Fruit fly (Drosophila melanogaster) whole organism, embryonic: ENCODE results near the gene CG5892.

Experiments
- Atf-2 ChIP-seq: fragments of 200-800 bp; sonication (Bioruptor generic); optimal IDR thresholded peaks from 2 replicates; lab custom pipeline; 2016; ENCODE audit warnings: missing biosample characterization, missing genetic modification characterization
- B-H2 ChIP-seq: fragments of 200-800 bp; sonication (Bioruptor generic); optimal IDR thresholded peaks from 2 replicates; lab custom pipeline; 2018; ENCODE audit warnings: missing biosample characterization, mild to moderate bottlenecking, missing genetic modification characterization
- CG10462 ChIP-seq: fragments of 200-800 bp; sonication (Bioruptor generic); optimal IDR thresholded peaks from 2 replicates; lab custom pipeline; 2016; ENCODE audit warnings: missing biosample characterization, missing genetic modification characterization
- CG10959 ChIP-seq: fragments of 200-800 bp; sonication (Bioruptor generic); IDR thresholded peaks from 2 replicates; pipeline ENCODE4 v1.3.6; 2022; ENCODE audit warnings: missing biosample characterization, missing genetic modification characterization
- CG12155 ChIP-seq: fragments of 200-800 bp; sonication (Bioruptor generic); optimal IDR thresholded peaks from 3 replicates; lab custom pipeline; 2016; ENCODE audit warnings: missing biosample characterization, missing genetic modification characterization
- CG12769 ChIP-seq: fragments of 200-800 bp; sonication (Bioruptor generic); optimal IDR thresholded peaks from 2 replicates; lab custom pipeline; 2019; ENCODE audit warnings: missing biosample characterization, mild to moderate bottlenecking, missing genetic modification characterization, moderate library complexity
- CG13775 ChIP-seq: fragments of 200-800 bp; sonication (Bioruptor generic); optimal IDR thresholded peaks from 3 replicates; lab custom pipeline; 2017; ENCODE audit warnings: missing biosample characterization, mild to moderate bottlenecking, missing genetic modification characterization
- CG14965 ChIP-seq: fragments of 200-800 bp; sonication (Bioruptor generic); optimal IDR thresholded peaks from 2 replicates; lab custom pipeline; 2016; ENCODE audit warnings: missing biosample characterization, missing genetic modification characterization, borderline replicate concordance
- CG17359 ChIP-seq: fragments of 200-800 bp; sonication (Bioruptor generic); optimal IDR thresholded peaks from 3 replicates; lab custom pipeline; 2018; ENCODE audit warnings: missing biosample characterization, mild to moderate bottlenecking, missing genetic modification characterization, moderate library complexity
- CG17385 ChIP-seq: fragments of 200-800 bp; sonication (Bioruptor generic); optimal IDR thresholded peaks from 3 replicates; lab custom pipeline; 2018; ENCODE audit warnings: missing biosample characterization, mild to moderate bottlenecking, missing genetic modification characterization
- CG17802 ChIP-seq: fragments of 200-800 bp; sonication (Bioruptor generic); optimal IDR thresholded peaks from 2 replicates; lab custom pipeline; 2018; ENCODE audit warnings: missing biosample characterization, mild to moderate bottlenecking, missing genetic modification characterization, moderate library complexity
- CG18599 ChIP-seq: fragments of 200-800 bp; sonication (Bioruptor generic); optimal IDR thresholded peaks from 3 replicates; lab custom pipeline; 2017; ENCODE audit warnings: missing biosample characterization, missing genetic modification characterization, mild to moderate bottlenecking, moderate library complexity, missing genetic modification reagents
- CG2116 ChIP-seq: fragments of 200-800 bp; sonication (Bioruptor generic); optimal IDR thresholded peaks from 3 replicates; lab custom pipeline; 2018; ENCODE audit warnings: missing biosample characterization, mild to moderate bottlenecking, missing genetic modification characterization
- CG2120 ChIP-seq: fragments of 200-800 bp; sonication (Bioruptor generic); optimal IDR thresholded peaks from 3 replicates; lab custom pipeline; 2016; ENCODE audit warnings: missing biosample characterization, missing genetic modification characterization
- CG31224 ChIP-seq: fragments of 200-800 bp; sonication (Bioruptor generic); IDR thresholded peaks from 2 replicates; pipeline ENCODE4 v1.3.6; 2022; ENCODE audit warnings: missing biosample characterization, missing genetic modification characterization
- CG3281 ChIP-seq: fragments of 200-800 bp; sonication (Bioruptor generic); optimal IDR thresholded peaks from 3 replicates; lab custom pipeline; 2017; ENCODE audit warnings: missing biosample characterization, mild to moderate bottlenecking, missing genetic modification characterization
- CG33213 ChIP-seq: fragments of 200-800 bp; sonication (Bioruptor generic); optimal IDR thresholded peaks from 3 replicates; lab custom pipeline; 2016; ENCODE audit warnings: missing biosample characterization, missing genetic modification characterization
- CG7556 ChIP-seq: fragments of 200-800 bp; sonication (Bioruptor generic); optimal IDR thresholded peaks from 2 replicates; lab custom pipeline; 2017; ENCODE audit warnings: missing biosample characterization, mild to moderate bottlenecking, missing genetic modification characterization
- CG7928 ChIP-seq: fragments of 200-800 bp; sonication (Bioruptor generic); optimal IDR thresholded peaks from 2 replicates; lab custom pipeline; 2017; ENCODE audit warnings: missing biosample characterization, mild to moderate bottlenecking, missing genetic modification characterization
- CG8359 ChIP-seq: fragments of 200-800 bp; sonication (Bioruptor generic); optimal IDR thresholded peaks from 2 replicates; lab custom pipeline; 2017; ENCODE audit warnings: missing biosample characterization, mild to moderate bottlenecking, missing genetic modification characterization, borderline replicate concordance
- Camta ChIP-seq: fragments of 200-800 bp; sonication (Bioruptor generic); optimal IDR thresholded peaks from 2 replicates; lab custom pipeline; 2016; ENCODE audit warnings: missing biosample characterization, missing genetic modification characterization
- D19A ChIP-seq: fragments of 200-800 bp; optimal IDR thresholded peaks from 3 replicates; lab custom pipeline; 2019; ENCODE audit warnings: missing biosample characterization, mild to moderate bottlenecking, missing genetic modification characterization, moderate library complexity
- Fer2 ChIP-seq: fragments of 200-800 bp; sonication (Bioruptor generic); optimal IDR thresholded peaks from 2 replicates; lab custom pipeline; 2018; ENCODE audit warnings: missing biosample characterization, mild to moderate bottlenecking, missing genetic modification characterization, moderate library complexity
- H2.0 ChIP-seq: fragments of 200-800 bp; sonication (Bioruptor generic); IDR thresholded peaks from 2 replicates; pipeline ENCODE4 v1.3.6; 2022; ENCODE audit warnings: missing biosample characterization, missing genetic modification characterization
- Hr51 ChIP-seq, 2 experiments: fragments of 200-800 bp; sonication (Bioruptor generic); optimal IDR thresholded peaks; 2 replicates in 1 of 2; 3 replicates in 1 of 2; lab custom pipeline; 2016 to 2018; ENCODE audit warnings: missing biosample characterization in 2 of 2, missing genetic modification characterization in 2 of 2, mild to moderate bottlenecking in 1 of 2, moderate library complexity in 1 of 2
- Meics ChIP-seq: fragments of 200-800 bp; sonication (Bioruptor generic); optimal IDR thresholded peaks from 2 replicates; lab custom pipeline; 2017; ENCODE audit warnings: missing biosample characterization, mild to moderate bottlenecking, missing genetic modification characterization
- Myb ChIP-seq: fragments of 200-800 bp; sonication (Bioruptor generic); optimal IDR thresholded peaks from 2 replicates; lab custom pipeline; 2016; ENCODE audit warnings: missing biosample characterization, missing genetic modification characterization
- NFAT ChIP-seq: fragments of 200-800 bp; sonication (Bioruptor generic); IDR thresholded peaks from 2 replicates; pipeline ENCODE4 v1.3.6; 2022; ENCODE audit warnings: missing biosample characterization, missing genetic modification characterization
- NK7.1 ChIP-seq: fragments of 200-800 bp; sonication (Bioruptor generic); optimal IDR thresholded peaks from 3 replicates; lab custom pipeline; 2016; ENCODE audit warnings: missing biosample characterization, missing genetic modification characterization
- Side ChIP-seq: fragments of 200-800 bp; sonication (Bioruptor generic); optimal IDR thresholded peaks from 2 replicates; lab custom pipeline; 2016; ENCODE audit warnings: missing biosample characterization, missing genetic modification characterization
- Taf1 ChIP-seq: fragments of 200-800 bp; sonication (Bioruptor generic); IDR thresholded peaks from 2 replicates; pipeline ENCODE4 v1.3.6; 2022; ENCODE audit warnings: missing biosample characterization, missing genetic modification characterization
- abd-A ChIP-seq: fragments of 200-800 bp; sonication (Bioruptor generic); optimal IDR thresholded peaks from 3 replicates; lab custom pipeline; 2019; ENCODE audit warnings: missing biosample characterization, mild to moderate bottlenecking, missing genetic modification characterization, moderate library complexity
- bowl ChIP-seq: fragments of 200-800 bp; sonication (Bioruptor generic); IDR thresholded peaks from 2 replicates; pipeline ENCODE4 v1.3.6; 2022; ENCODE audit warnings: missing biosample characterization, missing genetic modification characterization
- chinmo ChIP-seq: fragments of 200-800 bp; sonication (Bioruptor generic); IDR thresholded peaks from 4 replicates; pipeline ENCODE4 v1.3.6; 2022; ENCODE audit warnings: missing biosample characterization, missing genetic modification characterization; ENCODE audit not compliant: partially characterized antibody
- chn ChIP-seq: fragments of 200-800 bp; sonication (Bioruptor generic); optimal IDR thresholded peaks from 2 replicates; lab custom pipeline; 2016; ENCODE audit warnings: missing biosample characterization, missing genetic modification characterization
- dpn ChIP-seq, 2 experiments: fragments of 200-800 bp; sonication (Bioruptor generic); optimal IDR thresholded peaks; 3 replicates each; lab custom pipeline; 2016; ENCODE audit warnings: missing biosample characterization in 2 of 2, missing genetic modification characterization in 2 of 2
- gcm2 ChIP-seq: fragments of 200-800 bp; sonication (Bioruptor generic); optimal IDR thresholded peaks from 2 replicates; lab custom pipeline; 2016; ENCODE audit warnings: missing biosample characterization, missing genetic modification characterization
- gfzf ChIP-seq: fragments of 200-800 bp; sonication (Bioruptor generic); optimal IDR thresholded peaks from 2 replicates; lab custom pipeline; 2016; ENCODE audit warnings: missing biosample characterization, mild to moderate bottlenecking, missing genetic modification characterization, moderate library complexity
- hkb ChIP-seq, 2 experiments: fragments of 200-800 bp in 1 of 2; fragments of >200 bp in 1 of 2; sonication (Bioruptor generic) in 1 of 2; IDR thresholded peaks in 1 of 2; optimal IDR thresholded peaks in 1 of 2; 2 replicates each; pipeline versions ENCODE4 v1.3.6 to Lab custom; 2017 to 2022; ENCODE audit warnings: missing biosample characterization in 1 of 2, missing genetic modification characterization in 1 of 2
- luna ChIP-seq: fragments of 200-800 bp; sonication (Bioruptor generic); optimal IDR thresholded peaks from 2 replicates; lab custom pipeline; 2016; ENCODE audit warnings: missing biosample characterization, missing genetic modification characterization
- pita ChIP-seq: fragments of 200-800 bp; sonication (Bioruptor generic); optimal IDR thresholded peaks from 2 replicates; lab custom pipeline; 2017; ENCODE audit warnings: missing biosample characterization, mild to moderate bottlenecking, missing genetic modification characterization
- pros ChIP-seq: fragments of 200-800 bp; sonication (Bioruptor generic); optimal IDR thresholded peaks from 3 replicates; lab custom pipeline; 2019; ENCODE audit warnings: missing biosample characterization, mild to moderate bottlenecking, missing genetic modification characterization, moderate library complexity
- repo ChIP-seq: fragments of 200-800 bp; sonication (Bioruptor generic); optimal IDR thresholded peaks from 2 replicates; lab custom pipeline; 2016; ENCODE audit warnings: missing biosample characterization, missing genetic modification characterization
- rib ChIP-seq: fragments of 200-800 bp; sonication (Bioruptor generic); IDR thresholded peaks from 2 replicates; pipeline ENCODE4 v1.3.6; 2022; ENCODE audit warnings: missing biosample characterization, missing genetic modification characterization
- ro ChIP-seq: fragments of 200-800 bp; sonication (Bioruptor generic); IDR thresholded peaks from 2 replicates; pipeline ENCODE4 v1.3.6; 2022; ENCODE audit warnings: missing biosample characterization, missing genetic modification characterization
- sim ChIP-seq: fragments of 200-800 bp; sonication (Bioruptor generic); IDR thresholded peaks from 2 replicates; pipeline ENCODE4 v1.3.6; 2022; ENCODE audit warnings: missing biosample characterization, missing genetic modification characterization
- sima ChIP-seq: fragments of 200-800 bp; sonication (Bioruptor generic); optimal IDR thresholded peaks from 2 replicates; lab custom pipeline; 2016; ENCODE audit warnings: missing biosample characterization, missing genetic modification characterization
- tgo ChIP-seq: fragments of 200-800 bp; sonication (Bioruptor generic); IDR thresholded peaks from 3 replicates; pipeline ENCODE4 v1.3.6; 2022; ENCODE audit warnings: missing biosample characterization, missing genetic modification characterization
- vfl ChIP-seq: fragments of 200-800 bp; sonication (Bioruptor generic); optimal IDR thresholded peaks from 2 replicates; lab custom pipeline; 2016; ENCODE audit warnings: missing biosample characterization, missing genetic modification characterization
- zen ChIP-seq: fragments of 200-800 bp; sonication (Bioruptor generic); optimal IDR thresholded peaks from 3 replicates; lab custom pipeline; 2018; ENCODE audit warnings: missing biosample characterization, mild to moderate bottlenecking, missing genetic modification characterization, moderate library complexity

CG5892 gene

dm6 chr3R:21273427-21274038 lies 31.1 kb downstream of the CG5892 start, which contains the start of gene CG3308 (continued):
- TF ChIP-seq pita (no peak), B-H2 (GFP tag; lab: Kevin White, UChicago) (peak; percentile 61), CG31224 (GFP tag; lab: Robert Waterston, UW) (no peak), Atf-2 (GFP tag; lab: Kevin White, UChicago) (no peak), CG8359 (GFP tag; lab: Kevin White, UChicago) (no peak), luna (GFP tag; lab: Kevin White, UChicago) (no peak), CG12155 (GFP tag; lab: Kevin White, UChicago) (peak; percentile 40), NFAT (peak; percentile 67; the same call in 1 of the 2 replicates), CG7556 (GFP tag; lab: Kevin White, UChicago) (peak; percentile 31), repo (no peak), sima (no peak), dpn (GFP tag; optimal IDR thresholded peaks at IDR 0.05; lab: Kevin White, UChicago) (peak; percentile 40 to 51), pros (GFP tag; lab: Kevin White, UChicago) (no peak), CG12769 (tag; lab: Kevin White, UChicago) (peak; percentile 15), NK7.1 (GFP tag; lab: Kevin White, UChicago) (no peak), CG7928 (GFP tag; lab: Kevin White, UChicago) (peak; percentile 28), ro (GFP tag; lab: Robert Waterston, UW) (no peak), D19A (tag; lab: Kevin White, UChicago) (no peak), Hr51 (GFP tag; optimal IDR thresholded peaks at IDR 0.05; lab: Kevin White, UChicago) (peak in 1 of 2 experiments; percentile 10), chinmo (GFP tag; lab: Robert Waterston, UW) (peak; percentile 86; the same call in 3 of the 4 replicates), Camta (GFP tag; lab: Kevin White, UChicago) (no peak), CG10959 (GFP tag; lab: Robert Waterston, UW) (no peak), Side (GFP tag; lab: Kevin White, UChicago) (no peak), Taf1 (GFP tag; lab: Robert Waterston, UW) (no peak), Myb (peak; percentile 75), H2.0 (GFP tag; lab: Robert Waterston, UW) (no peak), tgo (GFP tag; lab: Robert Waterston, UW) (no peak), CG13775 (GFP tag; lab: Kevin White, UChicago) (peak; percentile 2), gcm2 (GFP tag; lab: Kevin White, UChicago) (no peak), chn (no peak), vfl (GFP tag; lab: Kevin White, UChicago) (peak; percentile 67), CG33213 (GFP tag; lab: Kevin White, UChicago) (peak; percentile 49), CG14965 (GFP tag; lab: Kevin White, UChicago) (no peak), CG2116 (peak; percentile 80), hkb (optimal IDR thresholded peaks at IDR 0.05; lab: Kevin White, UChicago) (no peak), hkb (GFP tag; IDR thresholded peaks at IDR 0.05; lab: Robert Waterston, UW) (peak; percentile 27; the same call in 1 of the 2 replicates), CG17385 (peak; percentile 28), CG17359 (tag; lab: Kevin White, UChicago) (peak; percentile 33), gfzf (GFP tag; lab: Kevin White, UChicago) (no peak), zen (tag; lab: Kevin White, UChicago) (no peak), rib (GFP tag; lab: Robert Waterston, UW) (no peak), CG18599 (GFP tag; lab: Kevin White, UChicago) (peak; percentile 33), bowl (GFP tag; lab: Robert Waterston, UW) (no peak), sim (no peak), Fer2 (tag; lab: Kevin White, UChicago) (no peak), CG3281 (GFP tag; lab: Kevin White, UChicago) (peak; percentile 14), CG17802 (tag; lab: Kevin White, UChicago) (no peak), CG10462 (no peak), Meics (peak; percentile 33), abd-A (tag; lab: Kevin White, UChicago) (peak; percentile 4), CG2120 (GFP tag; lab: Kevin White, UChicago) (peak; percentile 64)
